Worm (Caenorhabditis elegans): Measurements from ENCODE around the gene tbx-8.

Gene tbx-8

ce11 chrIII:10328565-10329541 is 18.3 kb upstream of the tbx-8 start:
- TF ChIP-seq lsy-12 (tag; optimal IDR thresholded peaks at IDR 0.05) (no peak), jun-1 (tag; optimal IDR thresholded peaks at IDR 0.05) (peak; percentile 34), pqm-1 (tag; optimal IDR thresholded peaks at IDR 0.05) (peak; percentile 24), fos-1 (tag; optimal IDR thresholded peaks at IDR 0.05) (peak; percentile 46), fkh-10 (GFP tag; optimal IDR thresholded peaks at IDR 0.05) (no peak), mdl-1 (tag; optimal IDR thresholded peaks at IDR 0.05) (no peak), daf-12 (tag; optimal IDR thresholded peaks at IDR 0.05) (no peak), nhr-23 (tag; optimal IDR thresholded peaks at IDR 0.05) (peak; percentile 24), pha-4 (tag; optimal IDR thresholded peaks at IDR 0.05) (peak; percentile 34)

- no peak for TF ChIP-seq fkh-2 (tag; optimal IDR thresholded peaks at IDR 0.05)
- TF ChIP-seq jun-1 (tag; optimal IDR thresholded peaks at IDR 0.05) = peak; percentile 6
- peak; percentile 78 for TF ChIP-seq pha-4 (tag; optimal IDR thresholded peaks at IDR 0.05)
- TF ChIP-seq pqm-1 (tag; optimal IDR thresholded peaks at IDR 0.05) = peak; percentile 65
- peak; percentile 81 for TF ChIP-seq elt-2 (tag; optimal IDR thresholded peaks at IDR 0.05)
- TF ChIP-seq ztf-11 (tag; optimal IDR thresholded peaks at IDR 0.05) = no peak
- no peak for TF ChIP-seq nhr-43 (tag; optimal IDR thresholded peaks at IDR 0.05; ENCODE audit: poor library complexity, severe bottlenecking)
- TF ChIP-seq snpc-4 (tag; optimal IDR thresholded peaks at IDR 0.05) = no peak
- TF ChIP-seq elt-1 (tag; optimal IDR thresholded peaks at IDR 0.05) = no peak
- no peak for TF ChIP-seq nhr-11 (tag; optimal IDR thresholded peaks at IDR 0.05)
Measured at ce11 chrIII:10329811-10330210, 17.3 kb upstream of the tbx-8 start.

- no peak for TF ChIP-seq pha-4 (tag; optimal IDR thresholded peaks at IDR 0.05)
- no peak for TF ChIP-seq pqm-1 (tag; optimal IDR thresholded peaks at IDR 0.05)
Measured at ce11 chrIII:10330372-10331062, 16.6 kb upstream of the tbx-8 start, which contains the start of gene nex-2. Gene nex-2, minus strand, starts transcription at chrIII:10330422.

ce11 chrIII:10331232-10331631 is 15.9 kb upstream of the tbx-8 start:
- TF ChIP-seq ceh-9 (tag; optimal IDR thresholded peaks at IDR 0.05) (no peak), elt-1 (tag; optimal IDR thresholded peaks at IDR 0.05) (no peak), eor-1 (tag; optimal IDR thresholded peaks at IDR 0.05) (no peak), nhr-77 (tag; optimal IDR thresholded peaks at IDR 0.05) (no peak), ceh-16 (tag; optimal IDR thresholded peaks at IDR 0.05) (no peak), ceh-28 (tag; optimal IDR thresholded peaks at IDR 0.05) (no peak), nhr-67 (tag; optimal IDR thresholded peaks at IDR 0.05) (no peak), pha-4 (tag; optimal IDR thresholded peaks at IDR 0.05) (peak; percentile 92), jun-1 (tag; optimal IDR thresholded peaks at IDR 0.05) (peak; percentile 9), mml-1 (tag; optimal IDR thresholded peaks at IDR 0.05) (no peak), nfya-1 (tag; optimal IDR thresholded peaks at IDR 0.05; ENCODE audit: insufficient read depth) (peak; percentile 34), nhr-43 (tag; optimal IDR thresholded peaks at IDR 0.05; ENCODE audit: poor library complexity, severe bottlenecking) (no peak), R02D3.7 (tag; optimal IDR thresholded peaks at IDR 0.05) (no peak), ZK546.5 (tag; optimal IDR thresholded peaks at IDR 0.05) (no peak)

- TF ChIP-seq ama-1 (optimal IDR thresholded peaks at IDR 0.05) = no peak
- no peak for TF ChIP-seq nhr-12 (tag; optimal IDR thresholded peaks at IDR 0.05)
- TF ChIP-seq elt-1 (tag; optimal IDR thresholded peaks at IDR 0.05) = no peak
- TF ChIP-seq egl-27 (tag; optimal IDR thresholded peaks at IDR 0.05) = no peak
- no peak for TF ChIP-seq eor-1 (tag; optimal IDR thresholded peaks at IDR 0.05)
Measured at ce11 chrIII:10332560-10332959, 14.6 kb upstream of the tbx-8 start, which contains the start of gene T07C4.12. Gene T07C4.12, minus strand, starts transcription at chrIII:10332660.
